Fruit fly (Drosophila melanogaster) whole organism, prepupa: ENCODE data around the gene ppk28.

Experiments used
- Blimp-1 ChIP-seq: fragments of 200-800 bp; sonication (Bioruptor generic); optimal IDR thresholded peaks from 3 replicates; lab custom pipeline; 2017; ENCODE audit warnings: missing biosample characterization, missing genetic modification characterization, mild to moderate bottlenecking, moderate library complexity, missing genetic modification reagents
- CG10631 ChIP-seq: fragments of 200-800 bp; sonication (Bioruptor generic); optimal IDR thresholded peaks from 2 replicates; lab custom pipeline; 2016; ENCODE audit warnings: missing biosample characterization, missing genetic modification characterization
- CG10669 ChIP-seq: fragments of 200-800 bp; sonication (Bioruptor generic); optimal IDR thresholded peaks from 3 replicates; lab custom pipeline; 2018; ENCODE audit warnings: missing biosample characterization, mild to moderate bottlenecking, missing genetic modification characterization, moderate library complexity
- CG11294 ChIP-seq: fragments of 200-800 bp; sonication (Bioruptor generic); IDR thresholded peaks from 2 replicates; pipeline ENCODE4 v1.3.6; 2022; ENCODE audit warnings: missing biosample characterization, missing genetic modification characterization
- CG11762 ChIP-seq: fragments of 200-800 bp; sonication (Bioruptor generic); optimal IDR thresholded peaks from 3 replicates; lab custom pipeline; 2016; ENCODE audit warnings: missing biosample characterization, missing genetic modification characterization; ENCODE audit not compliant: insufficient read depth
- CG11902 ChIP-seq: fragments of 200-800 bp; sonication (Bioruptor generic); optimal IDR thresholded peaks from 3 replicates; lab custom pipeline; 2016; ENCODE audit warnings: missing biosample characterization, missing genetic modification characterization
- CG15336 ChIP-seq: fragments of 200-800 bp; sonication (Bioruptor generic); IDR thresholded peaks from 2 replicates; pipeline ENCODE4 v1.3.6; 2022; ENCODE audit warnings: missing biosample characterization, missing genetic modification characterization
- CG1621 ChIP-seq: fragments of 200-800 bp; sonication (Bioruptor generic); optimal IDR thresholded peaks from 3 replicates; lab custom pipeline; 2018; ENCODE audit warnings: missing biosample characterization, mild to moderate bottlenecking, missing genetic modification characterization
- CG3032 ChIP-seq: fragments of 200-800 bp; optimal IDR thresholded peaks from 2 replicates; lab custom pipeline; 2019; ENCODE audit warnings: missing biosample characterization, mild to moderate bottlenecking, missing genetic modification characterization, moderate library complexity
- CG31627 ChIP-seq: fragments of 200-800 bp; sonication (Bioruptor generic); optimal IDR thresholded peaks from 3 replicates; lab custom pipeline; 2016; ENCODE audit warnings: missing biosample characterization, missing genetic modification characterization
- CG32006 ChIP-seq: fragments of 200-800 bp; sonication (Bioruptor generic); optimal IDR thresholded peaks from 3 replicates; lab custom pipeline; 2017; ENCODE audit warnings: missing biosample characterization, mild to moderate bottlenecking, missing genetic modification characterization
- CG3919 ChIP-seq: fragments of 200-800 bp; sonication (Bioruptor generic); optimal IDR thresholded peaks from 3 replicates; lab custom pipeline; 2016; ENCODE audit warnings: missing biosample characterization, missing genetic modification characterization
- CG6163 ChIP-seq: fragments of 200-800 bp; sonication (Bioruptor generic); IDR thresholded peaks from 3 replicates; pipeline ENCODE4 v1.3.6; 2022; ENCODE audit warnings: missing biosample characterization, missing genetic modification characterization
- CG6276 ChIP-seq: fragments of 200-800 bp; sonication (Bioruptor generic); optimal IDR thresholded peaks from 2 replicates; lab custom pipeline; 2017; ENCODE audit warnings: missing biosample characterization, mild to moderate bottlenecking, missing genetic modification characterization
- CG6792 ChIP-seq: fragments of 200-800 bp; sonication (Bioruptor generic); optimal IDR thresholded peaks from 3 replicates; lab custom pipeline; 2016; ENCODE audit warnings: missing biosample characterization, missing genetic modification characterization
- CG6854 ChIP-seq: fragments of 200-800 bp; sonication (Bioruptor generic); optimal IDR thresholded peaks from 2 replicates; lab custom pipeline; 2017; ENCODE audit warnings: missing biosample characterization, mild to moderate bottlenecking, missing genetic modification characterization
- CG8319 ChIP-seq: fragments of 200-800 bp; sonication (Bioruptor generic); optimal IDR thresholded peaks from 3 replicates; lab custom pipeline; 2016; ENCODE audit warnings: missing biosample characterization, missing genetic modification characterization
- CG8632 ChIP-seq: fragments of 200-800 bp; sonication (Bioruptor generic); optimal IDR thresholded peaks from 3 replicates; lab custom pipeline; 2016; ENCODE audit warnings: missing biosample characterization, missing genetic modification characterization
- CG9139 ChIP-seq: fragments of 200-800 bp; sonication (Bioruptor generic); optimal IDR thresholded peaks from 3 replicates; lab custom pipeline; 2017; ENCODE audit warnings: missing biosample characterization, mild to moderate bottlenecking, missing genetic modification characterization
- Eip75B ChIP-seq: fragments of 200-800 bp; sonication (Bioruptor generic); optimal IDR thresholded peaks from 3 replicates; lab custom pipeline; 2016; ENCODE audit warnings: missing biosample characterization, missing genetic modification characterization
- Eip78C ChIP-seq: fragments of 200-800 bp; sonication (Bioruptor generic); peaks from one replicate; lab custom pipeline; 2016; ENCODE audit warnings: missing biosample characterization, missing genetic modification characterization
- Ets21C ChIP-seq: fragments of 200-800 bp; sonication (Bioruptor generic); optimal IDR thresholded peaks from 3 replicates; lab custom pipeline; 2016; ENCODE audit warnings: missing biosample characterization, missing genetic modification characterization
- Ets96B ChIP-seq: fragments of 200-800 bp; optimal IDR thresholded peaks from 2 replicates; lab custom pipeline; 2019; ENCODE audit warnings: missing biosample characterization, mild to moderate bottlenecking, missing genetic modification characterization, moderate library complexity
- Gug ChIP-seq: fragments of 200-800 bp; sonication (Bioruptor generic); IDR thresholded peaks from 2 replicates; pipeline ENCODE4 v1.3.6; 2022; ENCODE audit warnings: missing biosample characterization, missing genetic modification characterization
- Hr4 ChIP-seq: fragments of 200-800 bp; sonication (Bioruptor generic); optimal IDR thresholded peaks from 3 replicates; lab custom pipeline; 2016; ENCODE audit warnings: missing biosample characterization, missing genetic modification characterization
- Lpt ChIP-seq: fragments of 200-800 bp; sonication (Bioruptor generic); optimal IDR thresholded peaks from 3 replicates; lab custom pipeline; 2016; ENCODE audit warnings: missing biosample characterization, missing genetic modification characterization
- Met ChIP-seq: fragments of 200-800 bp; sonication (Bioruptor generic); optimal IDR thresholded peaks from 3 replicates; lab custom pipeline; 2016; ENCODE audit warnings: missing biosample characterization, missing genetic modification characterization
- OdsH ChIP-seq: fragments of 200-800 bp; sonication (Bioruptor generic); optimal IDR thresholded peaks from 3 replicates; lab custom pipeline; 2016; ENCODE audit warnings: missing biosample characterization, missing genetic modification characterization
- Sox14 ChIP-seq: fragments of 200-800 bp; sonication (Bioruptor generic); optimal IDR thresholded peaks from 3 replicates; lab custom pipeline; 2016; ENCODE audit warnings: missing biosample characterization, missing genetic modification characterization
- Sox15 ChIP-seq: fragments of 200-800 bp; sonication (Bioruptor generic); optimal IDR thresholded peaks from 3 replicates; lab custom pipeline; 2016; ENCODE audit warnings: missing biosample characterization, missing genetic modification characterization
- achi ChIP-seq: fragments of 200-800 bp; sonication (Bioruptor generic); optimal IDR thresholded peaks from 3 replicates; lab custom pipeline; 2016; ENCODE audit warnings: missing biosample characterization, missing genetic modification characterization
- acj6 ChIP-seq: fragments of 200-800 bp; sonication (Bioruptor generic); optimal IDR thresholded peaks from 3 replicates; lab custom pipeline; 2016; ENCODE audit warnings: missing biosample characterization, missing genetic modification characterization
- dsx ChIP-seq: fragments of 200-800 bp; optimal IDR thresholded peaks from 3 replicates; lab custom pipeline; 2019; ENCODE audit warnings: missing biosample characterization, mild to moderate bottlenecking, missing genetic modification characterization, moderate library complexity; ENCODE audit not compliant: poor library complexity, severe bottlenecking
- eg ChIP-seq: fragments of 200-800 bp; sonication (Bioruptor generic); IDR thresholded peaks from 3 replicates; pipeline ENCODE4 v1.3.6; 2022; ENCODE audit warnings: missing biosample characterization, missing genetic modification characterization
- esn ChIP-seq: fragments of 200-800 bp; sonication (Bioruptor generic); optimal IDR thresholded peaks from 2 replicates; lab custom pipeline; 2016; ENCODE audit warnings: missing biosample characterization, mild to moderate bottlenecking, missing genetic modification characterization, moderate library complexity
- fd85E ChIP-seq: fragments of 200-800 bp; sonication (Bioruptor generic); optimal IDR thresholded peaks from 3 replicates; lab custom pipeline; 2016; ENCODE audit warnings: missing biosample characterization, missing genetic modification characterization
- fkh ChIP-seq: fragments of 200-800 bp; sonication (Bioruptor generic); optimal IDR thresholded peaks from 3 replicates; lab custom pipeline; 2017; ENCODE audit warnings: missing biosample characterization, mild to moderate bottlenecking, missing genetic modification characterization, moderate library complexity
- net ChIP-seq: fragments of 200-800 bp; sonication (Bioruptor generic); optimal IDR thresholded peaks from 3 replicates; lab custom pipeline; 2016; ENCODE audit warnings: missing biosample characterization, missing genetic modification characterization
- pdm3 ChIP-seq: fragments of 200-800 bp; sonication (Bioruptor generic); optimal IDR thresholded peaks from 3 replicates; lab custom pipeline; 2016; ENCODE audit warnings: missing biosample characterization, missing genetic modification characterization
- salr ChIP-seq, 2 experiments: fragments of 200-800 bp; sonication (Bioruptor generic); optimal IDR thresholded peaks; 3 replicates each; lab custom pipeline; 2016 to 2018; ENCODE audit warnings: missing biosample characterization in 2 of 2, missing genetic modification characterization in 2 of 2, mild to moderate bottlenecking in 1 of 2
- spab ChIP-seq: fragments of 200-800 bp; sonication (Bioruptor generic); optimal IDR thresholded peaks from 2 replicates; lab custom pipeline; 2017; ENCODE audit warnings: missing biosample characterization, mild to moderate bottlenecking, missing genetic modification characterization, missing genetic modification reagents
- ss ChIP-seq, 2 experiments: fragments of 200-800 bp; sonication (Bioruptor generic); optimal IDR thresholded peaks; 2 replicates in 1 of 2; 3 replicates in 1 of 2; lab custom pipeline; 2017 to 2018; ENCODE audit warnings: mild to moderate bottlenecking in 2 of 2, missing biosample characterization in 2 of 2, missing genetic modification characterization in 2 of 2, moderate library complexity in 1 of 2
- svp ChIP-seq: fragments of 200-800 bp; sonication (Bioruptor generic); peaks from one replicate; lab custom pipeline; 2016; ENCODE audit warnings: missing biosample characterization, missing genetic modification characterization
- topi ChIP-seq: fragments of 200-800 bp; sonication (Bioruptor generic); optimal IDR thresholded peaks from 3 replicates; lab custom pipeline; 2016; ENCODE audit warnings: missing biosample characterization, missing genetic modification characterization
- vri ChIP-seq: fragments of 200-800 bp; sonication (Bioruptor generic); optimal IDR thresholded peaks from 3 replicates; lab custom pipeline; 2016; ENCODE audit warnings: missing biosample characterization, mild to moderate bottlenecking, missing genetic modification characterization

The ppk28 gene

DNA sequence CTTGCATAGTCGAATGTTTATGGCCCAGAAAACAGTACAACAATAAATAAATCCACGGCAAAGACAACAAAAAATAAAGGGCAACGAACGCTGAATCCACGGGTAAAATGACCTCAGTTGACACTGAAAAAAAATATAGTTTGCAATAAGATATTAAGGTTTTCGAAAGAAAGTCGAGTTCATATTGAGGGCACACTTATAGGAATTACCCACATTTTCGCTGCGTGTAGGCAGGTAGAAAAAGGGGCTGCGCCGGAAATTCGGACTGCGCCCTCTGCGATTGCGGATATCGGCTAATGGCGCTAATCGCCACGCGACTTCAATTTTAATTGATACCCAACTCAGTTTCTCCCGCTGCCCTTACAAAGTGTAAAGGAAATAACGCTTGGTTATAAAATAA is 2.8 kb downstream of the ppk28 start:
- TF ChIP-seq salr (GFP tag; optimal IDR thresholded peaks at IDR 0.05; lab: Kevin White, UChicago) (no peak), CG8632 (GFP tag; lab: Kevin White, UChicago) (no peak), CG6792 (GFP tag; lab: Kevin White, UChicago) (no peak), Sox15 (GFP tag; lab: Kevin White, UChicago) (no peak), Eip78C (GFP tag; lab: Kevin White, UChicago) (peak; percentile 29), spab (GFP tag; lab: Kevin White, UChicago) (no peak), svp (no peak)

DNA sequence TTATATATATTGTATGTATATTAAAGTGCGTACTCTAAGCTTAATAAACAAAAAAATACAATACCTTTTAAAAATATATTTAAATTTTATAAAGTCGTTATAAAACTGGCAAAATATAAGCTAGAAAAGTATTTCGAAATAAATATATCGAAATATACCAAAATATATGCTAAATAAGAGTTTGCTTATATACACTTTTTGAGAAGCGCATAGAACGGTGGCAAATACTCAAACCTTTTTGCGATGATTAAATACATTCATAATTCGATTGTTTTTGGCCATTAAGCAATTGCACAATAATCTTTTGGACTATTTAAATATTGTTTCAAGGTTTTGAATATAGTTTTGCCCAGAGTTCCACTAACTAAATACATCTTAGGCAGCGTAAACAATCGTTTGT is 3.2 kb downstream of the ppk28 start:
- TF ChIP-seq CG9139 (GFP tag; lab: Kevin White, UChicago): no peak
- TF ChIP-seq Lpt (GFP tag; lab: Kevin White, UChicago): no peak
- no peak for TF ChIP-seq ss (GFP tag; optimal IDR thresholded peaks at IDR 0.05; lab: Kevin White, UChicago)
- TF ChIP-seq Eip75B: no peak
- TF ChIP-seq CG11762 (GFP tag; lab: Kevin White, UChicago): no peak
- TF ChIP-seq CG6854 (GFP tag; lab: Kevin White, UChicago): no peak
- TF ChIP-seq CG1621 (tag; lab: Kevin White, UChicago): no peak
- TF ChIP-seq CG6276 (GFP tag; lab: Kevin White, UChicago): no peak
- no peak for TF ChIP-seq spab (GFP tag; lab: Kevin White, UChicago)
- no peak for TF ChIP-seq net
- no peak for TF ChIP-seq Sox14 (GFP tag; lab: Kevin White, UChicago)
- TF ChIP-seq acj6 (GFP tag; lab: Kevin White, UChicago): no peak
- no peak for TF ChIP-seq CG8319 (GFP tag; lab: Kevin White, UChicago)
- no peak for TF ChIP-seq CG6792 (GFP tag; lab: Kevin White, UChicago)

DNA sequence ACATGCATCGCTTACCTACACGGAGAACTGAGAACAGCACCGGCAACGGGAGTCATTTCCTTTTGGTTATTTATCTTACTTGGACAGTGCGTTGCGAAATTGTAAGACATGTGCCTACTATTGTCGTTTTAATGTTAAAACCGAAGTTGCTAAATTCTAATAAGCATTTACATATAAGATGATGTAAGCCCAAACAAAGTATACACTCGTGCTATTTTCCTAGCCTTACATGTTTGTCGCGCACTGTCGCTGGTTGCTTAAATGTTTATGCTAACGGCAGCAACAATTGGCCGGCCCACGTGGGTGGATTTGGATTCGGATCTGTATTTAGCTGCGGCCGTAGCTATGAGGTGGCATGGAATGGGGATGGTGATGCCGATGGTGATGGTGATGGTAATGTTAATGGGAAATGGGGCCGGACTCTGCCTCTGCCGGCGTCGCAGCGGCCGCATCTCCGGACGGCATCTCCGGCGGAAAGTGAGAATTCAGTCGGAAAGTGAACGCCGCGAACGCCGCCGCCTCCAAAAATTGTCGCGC is 5.4 kb downstream of the ppk28 start, which contains the start of gene CG4829:
TSS of gene CG4829 (plus strand) at position 487 of the 537 bp plus-strand sequence.
- no peak for TF ChIP-seq spab (GFP tag; lab: Kevin White, UChicago)
- TF ChIP-seq Eip78C (GFP tag; lab: Kevin White, UChicago): peak; percentile 85
- peak; percentile 41 for TF ChIP-seq Hr4 (GFP tag; lab: Kevin White, UChicago)
- TF ChIP-seq Sox14 (GFP tag; lab: Kevin White, UChicago): peak; percentile 23
- peak; percentile 36 for TF ChIP-seq acj6 (GFP tag; lab: Kevin White, UChicago)
- TF ChIP-seq CG6854 (GFP tag; lab: Kevin White, UChicago): no peak
- TF ChIP-seq dsx (GFP tag; lab: Kevin White, UChicago): peak; percentile 14
- TF ChIP-seq esn (GFP tag; lab: Kevin White, UChicago): peak; percentile 45
- TF ChIP-seq CG10631 (GFP tag; lab: Kevin White, UChicago): peak; percentile 38
- no peak for TF ChIP-seq Blimp-1
- peak; percentile 48 for TF ChIP-seq OdsH (GFP tag; lab: Kevin White, UChicago)
- no peak for TF ChIP-seq CG11294 (GFP tag; lab: Robert Waterston, UW)
- peak; percentile 21 for TF ChIP-seq CG3032 (tag; lab: Kevin White, UChicago)
- TF ChIP-seq CG31627 (GFP tag; lab: Kevin White, UChicago): peak; percentile 58
- peak; percentile 35 for TF ChIP-seq achi (GFP tag; lab: Kevin White, UChicago)
- TF ChIP-seq net: peak; percentile 18
- TF ChIP-seq Eip75B: no peak
- peak; percentile 55 for TF ChIP-seq CG10669 (GFP tag; lab: Kevin White, UChicago)
- TF ChIP-seq eg (GFP tag; lab: Robert Waterston, UW): peak; percentile 79
- peak; percentile 3 for TF ChIP-seq Ets21C (GFP tag; lab: Kevin White, UChicago)
- TF ChIP-seq CG6163: peak; percentile 77
- peak; percentile 64 for TF ChIP-seq topi (GFP tag; lab: Kevin White, UChicago)
- TF ChIP-seq salr (GFP tag; optimal IDR thresholded peaks at IDR 0.05; lab: Kevin White, UChicago): no peak
- peak; percentile 18 for TF ChIP-seq Sox15 (GFP tag; lab: Kevin White, UChicago)
- TF ChIP-seq vri (GFP tag; lab: Kevin White, UChicago): no peak
- peak; percentile 50 for TF ChIP-seq pdm3 (GFP tag; lab: Kevin White, UChicago)
- TF ChIP-seq CG8319 (GFP tag; lab: Kevin White, UChicago): peak; percentile 19
- TF ChIP-seq Met (GFP tag; lab: Kevin White, UChicago): peak; percentile 23
- TF ChIP-seq Lpt (GFP tag; lab: Kevin White, UChicago): no peak
- TF ChIP-seq CG32006 (GFP tag; lab: Kevin White, UChicago): peak; percentile 58
- TF ChIP-seq Gug (GFP tag; lab: Robert Waterston, UW): peak; percentile 62
- peak; percentile 43 for TF ChIP-seq CG11902 (GFP tag; lab: Kevin White, UChicago)
- TF ChIP-seq CG3919 (GFP tag; lab: Kevin White, UChicago): peak; percentile 65
- TF ChIP-seq fkh (GFP tag; lab: Kevin White, UChicago): peak; percentile 39
- TF ChIP-seq CG15336 (GFP tag; lab: Robert Waterston, UW): peak; percentile 67; the same call in 1 of the 2 replicates
- peak; percentile 45 for TF ChIP-seq Ets96B (tag; lab: Kevin White, UChicago)
- no peak for TF ChIP-seq fd85E (GFP tag; lab: Kevin White, UChicago)
